Worm (Caenorhabditis elegans) whole organism, dauer: ENCODE results near the gene tag-322.

Experiments used
- unc-62 ChIP-seq: sonication (generic microtip); optimal IDR thresholded peaks from 2 replicates; lab custom pipeline; 2017; ENCODE audit warnings: missing biosample characterization, missing genetic modification reagents, missing genetic modification characterization

Gene tag-322

ce11 chrIV:7760117-7760516 is 25.2 kb downstream of the tag-322 start, which contains the start of gene del-7:
del-7 (plus strand) TSS chrIV:7760417.
- TF ChIP-seq unc-62 (GFP tag; lab: Kevin White, UChicago) = no peak

- no peak for TF ChIP-seq unc-62 (GFP tag; lab: Kevin White, UChicago)
Observed at ce11 chrIV:7759527-7759926, 25.8 kb downstream of the tag-322 start, which contains the start of gene dsb-3. dsb-3 (minus strand) TSS chrIV:7759627.

ce11 chrIV:7757245-7757644 is 28.1 kb downstream of the tag-322 start, which contains the start of gene C46A5.4:
C46A5.4 (minus strand) TSS chrIV:7757345.
- no peak for TF ChIP-seq unc-62 (GFP tag; lab: Kevin White, UChicago)

- no peak for TF ChIP-seq unc-62 (GFP tag; lab: Kevin White, UChicago)
Observed at ce11 chrIV:7754114-7754513, 31.2 kb downstream of the tag-322 start.

ce11 chrIV:7753108-7753507 is 32.2 kb downstream of the tag-322 start, which contains the start of gene col-14:
col-14 (plus strand) TSS chrIV:7753408.
- TF ChIP-seq unc-62 (GFP tag; lab: Kevin White, UChicago) = no peak

ce11 chrIV:7747838-7748237 is 37.5 kb downstream of the tag-322 start, which contains the start of gene klo-1:
klo-1 (minus strand) TSS chrIV:7748225.
- no peak for TF ChIP-seq unc-62 (GFP tag; lab: Kevin White, UChicago)

- no peak for TF ChIP-seq unc-62 (GFP tag; lab: Kevin White, UChicago)
Observed at ce11 chrIV:7743539-7743938, 41.8 kb downstream of the tag-322 start, which contains the start of gene npr-35. npr-35 (plus strand) TSS chrIV:7743839.

ce11 chrIV:7736616-7737015 is 48.7 kb downstream of the tag-322 start:
- TF ChIP-seq unc-62 (GFP tag; lab: Kevin White, UChicago) = no peak

- no peak for TF ChIP-seq unc-62 (GFP tag; lab: Kevin White, UChicago)
Observed at ce11 chrIV:7734619-7735018, 50.7 kb downstream of the tag-322 start, which contains the start of gene clx-1. clx-1 (plus strand) TSS chrIV:7734648.

- TF ChIP-seq unc-62 (GFP tag; lab: Kevin White, UChicago) = no peak
Observed at ce11 chrIV:7734173-7734572, 51.2 kb downstream of the tag-322 start.
